Worm (Caenorhabditis elegans): ENCODE data around the gene W06G6.10.
"Not testable (repeated sequence)": the region's sequence is repeated elsewhere in the genome, so short reads cannot be mapped to it uniquely, and the experiment has no call there.

Gene W06G6.10

DNA sequence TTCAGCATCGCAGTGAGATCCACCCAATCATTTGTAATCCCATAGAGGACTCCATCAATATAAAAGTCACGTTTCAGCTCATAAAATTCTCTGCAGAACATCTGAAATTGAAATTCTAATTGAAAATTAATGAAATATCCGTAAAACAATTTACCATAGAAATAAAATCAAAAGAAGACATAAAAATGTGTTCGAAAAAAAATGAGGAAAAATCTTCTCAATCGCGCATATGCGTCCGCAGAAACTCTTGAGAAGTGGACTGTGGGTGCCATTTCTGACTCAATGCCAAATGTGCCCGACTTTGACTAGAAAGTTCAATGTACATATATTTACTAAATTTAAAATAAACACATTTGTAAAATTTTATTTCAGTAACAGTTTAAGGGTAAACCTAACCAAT, 21.5 kb upstream of the W06G6.10 start, which contains the start of gene F14F8.9:
F14F8.9 (minus strand) TSS at position 101 of the 400 bp plus-strand sequence.
- TF ChIP-seq aly-1 (tag; optimal IDR thresholded peaks at IDR 0.05) = no peak
- TF ChIP-seq tbx-37 (GFP tag; conservative IDR thresholded peaks at IDR 0.05) = no peak
- no peak for TF ChIP-seq tra-4 (tag; optimal IDR thresholded peaks at IDR 0.05)
- no peak for TF ChIP-seq sea-1 (GFP tag; conservative IDR thresholded peaks at IDR 0.05)
- TF ChIP-seq flt-1 (GFP tag; IDR thresholded peaks at IDR 0.05) = no peak
- TF ChIP-seq pes-1 (GFP tag; IDR thresholded peaks at IDR 0.05) = no peak
- TF ChIP-seq hnd-1 (tag; optimal IDR thresholded peaks at IDR 0.05) = no peak
- no peak for TF ChIP-seq ama-1 (optimal IDR thresholded peaks at IDR 0.05)
- no peak for TF ChIP-seq tbx-11 (GFP tag; IDR thresholded peaks at IDR 0.05)
- no peak for TF ChIP-seq F13C5.2 (tag; optimal IDR thresholded peaks at IDR 0.05)
- TF ChIP-seq scrt-1 (GFP tag; IDR thresholded peaks at IDR 0.05) = no peak

DNA sequence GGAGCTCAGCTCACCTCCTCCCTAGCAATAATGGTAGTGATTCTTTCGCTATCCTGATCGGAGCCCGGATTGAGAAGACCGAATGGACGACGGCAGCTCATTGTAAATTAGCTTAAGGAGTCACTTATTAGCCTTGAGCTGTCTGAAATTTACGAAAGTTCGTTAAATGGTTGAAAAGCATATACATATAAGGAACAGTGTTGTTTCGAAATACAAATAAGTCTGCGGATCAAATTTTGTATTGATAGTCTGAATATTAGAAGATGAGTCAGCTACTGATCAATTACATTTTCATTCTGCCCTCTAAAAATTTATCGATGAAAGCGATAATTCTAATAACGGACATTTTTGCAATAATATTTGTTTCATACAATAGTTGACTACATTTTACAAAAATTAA, 19.7 kb upstream of the W06G6.10 start, which contains the start of gene F14F8.14:
F14F8.14 (minus strand) TSS at position 101 of the 400 bp plus-strand sequence.
- TF ChIP-seq hmbx-1 (tag; optimal IDR thresholded peaks at IDR 0.05) (no peak), F13C5.2 (tag; optimal IDR thresholded peaks at IDR 0.05) (no peak), hnd-1 (tag; optimal IDR thresholded peaks at IDR 0.05) (no peak), B0310.2 (tag; optimal IDR thresholded peaks at IDR 0.05) (no peak), pes-1 (GFP tag; IDR thresholded peaks at IDR 0.05) (no peak), sea-1 (GFP tag; conservative IDR thresholded peaks at IDR 0.05) (no peak), ets-7 (tag; optimal IDR thresholded peaks at IDR 0.05) (no peak), ama-1 (optimal IDR thresholded peaks at IDR 0.05) (no peak), tbx-37 (GFP tag; conservative IDR thresholded peaks at IDR 0.05) (no peak), flt-1 (GFP tag; IDR thresholded peaks at IDR 0.05) (no peak), aly-1 (tag; optimal IDR thresholded peaks at IDR 0.05) (no peak), tra-4 (tag; optimal IDR thresholded peaks at IDR 0.05) (no peak), tbx-11 (GFP tag; IDR thresholded peaks at IDR 0.05) (no peak), hmg-4 (GFP tag; optimal IDR thresholded peaks at IDR 0.05) (no peak), ceh-13 (GFP tag; optimal IDR thresholded peaks at IDR 0.05) (no peak), scrt-1 (GFP tag; IDR thresholded peaks at IDR 0.05) (no peak), ceh-36 (tag; optimal IDR thresholded peaks at IDR 0.05) (no peak)

DNA sequence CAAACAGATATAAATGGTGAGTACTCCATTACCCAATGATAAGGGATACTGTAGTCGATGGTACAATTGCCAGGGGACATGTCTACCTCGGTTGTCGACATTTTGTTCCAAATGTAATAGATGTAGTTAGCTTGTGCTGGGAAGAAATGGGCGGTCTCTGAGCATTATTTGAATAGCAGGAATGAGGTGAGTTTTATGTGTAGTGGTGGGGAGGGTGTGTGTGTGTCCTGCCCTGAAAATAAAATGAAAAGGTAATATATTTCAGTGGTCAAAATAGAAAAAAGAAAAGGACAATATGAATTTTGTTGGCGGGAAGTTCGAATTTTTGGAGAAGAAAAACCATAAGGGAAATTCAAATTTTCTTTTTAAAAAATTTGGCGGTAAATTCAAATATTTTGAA, 13.8 kb upstream of the W06G6.10 start, which contains the start of gene Y70C5B.2:
Y70C5B.2 (minus strand) TSS at position 101 of the 400 bp plus-strand sequence.
- TF ChIP-seq ets-7, ceh-36, F13C5.2 (tag; optimal IDR thresholded peaks at IDR 0.05): not testable (repeated sequence)

DNA sequence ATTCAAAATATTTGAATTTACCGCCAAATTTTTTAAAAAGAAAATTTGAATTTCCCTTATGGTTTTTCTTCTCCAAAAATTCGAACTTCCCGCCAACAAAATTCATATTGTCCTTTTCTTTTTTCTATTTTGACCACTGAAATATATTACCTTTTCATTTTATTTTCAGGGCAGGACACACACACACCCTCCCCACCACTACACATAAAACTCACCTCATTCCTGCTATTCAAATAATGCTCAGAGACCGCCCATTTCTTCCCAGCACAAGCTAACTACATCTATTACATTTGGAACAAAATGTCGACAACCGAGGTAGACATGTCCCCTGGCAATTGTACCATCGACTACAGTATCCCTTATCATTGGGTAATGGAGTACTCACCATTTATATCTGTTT, 7.2 kb upstream of the W06G6.10 start, which contains the start of gene W06G6.15:
W06G6.15 (plus strand) TSS at position 301 of the 400 bp plus-strand sequence.
- TF ChIP-seq sea-1 (GFP tag; conservative IDR thresholded peaks at IDR 0.05); ceh-36 (tag; optimal IDR thresholded peaks at IDR 0.05); ama-1 (optimal IDR thresholded peaks at IDR 0.05): not testable (repeated sequence)

DNA sequence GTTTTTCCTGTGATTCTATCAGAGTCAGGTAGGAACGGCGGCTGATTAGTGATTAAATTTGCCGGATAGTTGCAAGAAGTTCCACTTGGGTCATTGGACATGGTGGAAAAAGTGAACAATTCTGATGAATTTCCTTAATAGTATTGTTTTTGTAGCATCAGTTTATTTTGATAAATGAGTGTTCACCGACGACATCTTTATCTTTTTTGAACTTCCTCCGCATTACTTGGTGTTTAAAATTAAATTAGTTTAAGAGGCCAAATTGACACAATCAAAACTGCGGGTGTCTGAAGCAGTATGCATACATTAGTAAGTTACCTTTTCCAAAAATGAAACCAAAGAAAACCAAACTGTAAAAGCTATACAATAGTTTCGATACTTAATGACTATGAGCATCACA, 2.2 kb upstream of the W06G6.10 start, which contains the start of gene W06G6.11:
W06G6.11 (minus strand) TSS at position 101 of the 400 bp plus-strand sequence.
- TF ChIP-seq sea-1 (GFP tag; conservative IDR thresholded peaks at IDR 0.05); hnd-1 (tag; optimal IDR thresholded peaks at IDR 0.05); hmbx-1 (tag; optimal IDR thresholded peaks at IDR 0.05): not testable (repeated sequence)

DNA sequence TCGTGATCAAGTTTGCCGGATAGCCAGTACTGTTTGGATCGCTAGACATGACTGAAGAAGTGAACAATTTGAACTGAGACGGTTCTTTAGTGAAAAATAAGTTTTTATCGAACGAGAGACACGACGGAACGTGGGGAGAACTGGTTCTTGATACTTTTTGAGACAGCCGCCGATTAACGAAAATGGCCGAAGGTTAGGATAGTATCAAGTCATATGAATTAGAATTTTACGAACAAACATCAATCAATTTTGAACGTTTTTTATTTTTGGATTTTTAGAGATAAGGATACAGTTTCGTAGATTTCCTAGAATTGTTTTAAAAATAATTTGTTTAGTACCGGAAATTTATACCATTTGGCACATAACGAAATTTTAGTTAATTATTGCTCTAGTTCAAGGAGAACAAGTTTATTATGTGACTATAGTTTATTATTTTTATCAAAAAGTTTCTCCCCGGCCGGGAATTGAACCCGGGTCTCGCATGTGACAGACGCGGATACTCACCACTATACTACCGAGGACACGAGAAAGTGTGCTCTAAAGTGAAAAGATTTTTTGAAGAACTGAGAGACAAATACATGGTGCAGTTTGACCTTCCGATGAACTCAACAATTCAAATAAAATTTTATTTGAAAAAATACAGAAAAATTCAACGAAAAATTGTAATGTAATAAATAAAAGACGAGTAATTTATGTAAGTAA, 1.5 kb upstream of the W06G6.10 start, which contains the start of gene W06G6.20:
W06G6.20 (minus strand) TSS at position 51 of the 702 bp plus-strand sequence.
- TF ChIP-seq hmbx-1 (tag; optimal IDR thresholded peaks at IDR 0.05) (no peak), ceh-36 (tag; optimal IDR thresholded peaks at IDR 0.05) (no peak), hmg-4 (GFP tag; optimal IDR thresholded peaks at IDR 0.05) (no peak), hnd-1 (tag; optimal IDR thresholded peaks at IDR 0.05) (no peak), sea-1 (GFP tag; conservative IDR thresholded peaks at IDR 0.05) (no peak), F13C5.2 (tag; optimal IDR thresholded peaks at IDR 0.05) (no peak), B0310.2 (tag; optimal IDR thresholded peaks at IDR 0.05) (no peak), tbx-37 (GFP tag; conservative IDR thresholded peaks at IDR 0.05) (no peak), pes-1 (GFP tag; IDR thresholded peaks at IDR 0.05) (no peak), ets-7 (tag; optimal IDR thresholded peaks at IDR 0.05) (no peak), scrt-1 (GFP tag; IDR thresholded peaks at IDR 0.05) (no peak), tbx-11 (GFP tag; IDR thresholded peaks at IDR 0.05) (no peak), aly-1 (tag; optimal IDR thresholded peaks at IDR 0.05) (no peak), ama-1 (optimal IDR thresholded peaks at IDR 0.05) (no peak), tra-4 (tag; optimal IDR thresholded peaks at IDR 0.05) (no peak), flt-1 (GFP tag; IDR thresholded peaks at IDR 0.05) (no peak)

DNA sequence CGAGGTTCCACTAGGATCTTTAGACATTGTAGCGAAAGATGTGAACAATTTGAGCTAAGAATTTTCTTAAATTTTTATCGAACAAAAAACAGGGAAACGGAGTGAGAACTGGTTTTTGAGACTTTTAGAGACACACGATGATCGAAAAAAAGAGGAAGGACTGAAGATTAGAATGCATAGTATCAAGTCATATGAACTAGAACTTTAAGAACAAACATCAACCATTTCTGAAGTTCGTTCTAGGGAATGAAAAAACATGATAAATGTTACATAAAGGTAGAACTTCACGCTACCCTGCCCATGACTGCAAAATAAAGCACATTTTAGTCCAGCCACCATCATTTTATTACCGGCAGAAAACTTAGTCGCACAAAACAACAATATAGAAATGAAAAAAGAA, 621 bp downstream of the W06G6.10 start, which contains the start of gene W06G6.9:
W06G6.9 (minus strand) TSS at position 101 of the 400 bp plus-strand sequence.
- TF ChIP-seq pes-1 (GFP tag; IDR thresholded peaks at IDR 0.05) = no peak
- no peak for TF ChIP-seq ets-7 (tag; optimal IDR thresholded peaks at IDR 0.05)
- no peak for TF ChIP-seq F13C5.2 (tag; optimal IDR thresholded peaks at IDR 0.05)
- TF ChIP-seq flt-1 (GFP tag; IDR thresholded peaks at IDR 0.05) = no peak
- TF ChIP-seq hmg-4 (GFP tag; optimal IDR thresholded peaks at IDR 0.05) = no peak
- no peak for TF ChIP-seq tra-4 (tag; optimal IDR thresholded peaks at IDR 0.05)
- TF ChIP-seq hnd-1 (tag; optimal IDR thresholded peaks at IDR 0.05) = no peak
- no peak for TF ChIP-seq tbx-11 (GFP tag; IDR thresholded peaks at IDR 0.05)
- TF ChIP-seq hmbx-1 (tag; optimal IDR thresholded peaks at IDR 0.05) = no peak
- no peak for TF ChIP-seq ama-1 (optimal IDR thresholded peaks at IDR 0.05)
- no peak for TF ChIP-seq ceh-13 (GFP tag; optimal IDR thresholded peaks at IDR 0.05)
- no peak for TF ChIP-seq sea-1 (GFP tag; conservative IDR thresholded peaks at IDR 0.05)
- TF ChIP-seq ceh-36 (tag; optimal IDR thresholded peaks at IDR 0.05) = no peak
- TF ChIP-seq scrt-1 (GFP tag; IDR thresholded peaks at IDR 0.05) = no peak
- no peak for TF ChIP-seq tbx-37 (GFP tag; conservative IDR thresholded peaks at IDR 0.05)
- TF ChIP-seq B0310.2 (tag; optimal IDR thresholded peaks at IDR 0.05) = no peak
- TF ChIP-seq aly-1 (tag; optimal IDR thresholded peaks at IDR 0.05) = no peak
